Fruit fly (Drosophila melanogaster): ENCODE results near the gene Top3alpha.

Gene Top3alpha

dm6 chr2L:19462898-19463297, 35.1 kb upstream of the Top3alpha start:
- no peak for TF ChIP-seq dsf (GFP tag; optimal IDR thresholded peaks at IDR 0.05; ENCODE audit: borderline replicate concordance)
- TF ChIP-seq sage (GFP tag; optimal IDR thresholded peaks at IDR 0.05) = no peak
- no peak for TF ChIP-seq Hr83 (GFP tag; optimal IDR thresholded peaks at IDR 0.05; ENCODE audit: poor library complexity, severe bottlenecking)
- TF ChIP-seq Dfd (GFP tag; optimal IDR thresholded peaks at IDR 0.05) = no peak
- TF ChIP-seq Myc (optimal IDR thresholded peaks at IDR 0.05) = no peak
- TF ChIP-seq jim (GFP tag; optimal IDR thresholded peaks at IDR 0.05) = no peak
- TF ChIP-seq dl (GFP tag; optimal IDR thresholded peaks at IDR 0.05; ENCODE audit: insufficient read depth in 1 of 2, partially characterized antibody in 2 of 2) = no peak
- TF ChIP-seq Hr78 (GFP tag; optimal IDR thresholded peaks at IDR 0.05) = no peak
- TF ChIP-seq usp (GFP tag; optimal IDR thresholded peaks at IDR 0.05) = no peak
- no peak for TF ChIP-seq ey (GFP tag; optimal IDR thresholded peaks at IDR 0.05)
- no peak for TF ChIP-seq Abd-B (GFP tag; optimal IDR thresholded peaks at IDR 0.05)
- no peak for TF ChIP-seq CG32264 (GFP tag; optimal IDR thresholded peaks at IDR 0.05)
- no peak for TF ChIP-seq foxo (GFP tag; optimal IDR thresholded peaks at IDR 0.05)
- TF ChIP-seq fru (GFP tag; optimal IDR thresholded peaks at IDR 0.05) = no peak
- no peak for TF ChIP-seq Vsx2 (GFP tag; optimal IDR thresholded peaks at IDR 0.05; ENCODE audit: partially characterized antibody)

dm6 chr2L:19463405-19463804, 34.6 kb upstream of the Top3alpha start:
- TF ChIP-seq Hnf4 (GFP tag; optimal IDR thresholded peaks at IDR 0.05) (no peak), sage (GFP tag; optimal IDR thresholded peaks at IDR 0.05) (no peak), Jra (GFP tag; optimal IDR thresholded peaks at IDR 0.05) (no peak), h (GFP tag; optimal IDR thresholded peaks at IDR 0.05) (no peak), rgr (GFP tag; optimal IDR thresholded peaks at IDR 0.05) (no peak), HLH106 (tag; optimal IDR thresholded peaks at IDR 0.05) (no peak), psq (GFP tag; optimal IDR thresholded peaks at IDR 0.05) (no peak), jim (GFP tag; optimal IDR thresholded peaks at IDR 0.05) (no peak), Rel (GFP tag; optimal IDR thresholded peaks at IDR 0.05) (no peak), Rel (tag; optimal IDR thresholded peaks at IDR 0.05) (no peak), Mio (GFP tag; optimal IDR thresholded peaks at IDR 0.05) (no peak), Sp1 (GFP tag; optimal IDR thresholded peaks at IDR 0.05) (no peak), ey (GFP tag; optimal IDR thresholded peaks at IDR 0.05) (no peak), tai (GFP tag; optimal IDR thresholded peaks at IDR 0.05) (no peak), OdsH (GFP tag; optimal IDR thresholded peaks at IDR 0.05) (no peak), N (GFP tag; optimal IDR thresholded peaks at IDR 0.05) (no peak)

dm6 chr2L:19463824-19464317, 34.1 kb upstream of the Top3alpha start, which contains the start of gene tj:
TSS of gene tj (plus strand) at chr2L:19464267.
- no peak for TF ChIP-seq Myc (optimal IDR thresholded peaks at IDR 0.05)
- TF ChIP-seq sv (GFP tag; optimal IDR thresholded peaks at IDR 0.05) = no peak
- no peak for TF ChIP-seq Mio (GFP tag; optimal IDR thresholded peaks at IDR 0.05)
- no peak for TF ChIP-seq Hr78 (GFP tag; optimal IDR thresholded peaks at IDR 0.05)

- no peak for TF ChIP-seq Hnf4 (GFP tag; optimal IDR thresholded peaks at IDR 0.05)
Observed at dm6 chr2L:19469090-19469489, 28.9 kb upstream of the Top3alpha start.

dm6 chr2L:19469751-19470150, 28.2 kb upstream of the Top3alpha start:
- no peak for TF ChIP-seq CrebA (GFP tag; optimal IDR thresholded peaks at IDR 0.05; ENCODE audit: borderline replicate concordance)
- no peak for TF ChIP-seq Abd-B (GFP tag; optimal IDR thresholded peaks at IDR 0.05)
- TF ChIP-seq dl (GFP tag; optimal IDR thresholded peaks at IDR 0.05; ENCODE audit: insufficient read depth in 1 of 2, partially characterized antibody in 2 of 2) = no peak
- TF ChIP-seq sage (GFP tag; optimal IDR thresholded peaks at IDR 0.05) = no peak
- no peak for TF ChIP-seq N (GFP tag; optimal IDR thresholded peaks at IDR 0.05)
- no peak for TF ChIP-seq CG32264 (GFP tag; optimal IDR thresholded peaks at IDR 0.05)
- TF ChIP-seq pan (optimal IDR thresholded peaks at IDR 0.05) = no peak
- TF ChIP-seq tai (GFP tag; optimal IDR thresholded peaks at IDR 0.05) = no peak

- TF ChIP-seq h (GFP tag; optimal IDR thresholded peaks at IDR 0.05) (no peak), Hr83 (GFP tag; optimal IDR thresholded peaks at IDR 0.05; ENCODE audit: poor library complexity, severe bottlenecking) (no peak), foxo (GFP tag; optimal IDR thresholded peaks at IDR 0.05) (no peak), sv (GFP tag; optimal IDR thresholded peaks at IDR 0.05) (no peak), OdsH (GFP tag; optimal IDR thresholded peaks at IDR 0.05) (no peak), Jra (GFP tag; optimal IDR thresholded peaks at IDR 0.05) (no peak), br (GFP tag; optimal IDR thresholded peaks at IDR 0.05) (no peak), CG32264 (GFP tag; optimal IDR thresholded peaks at IDR 0.05) (no peak), sage (GFP tag; optimal IDR thresholded peaks at IDR 0.05) (no peak), rgr (GFP tag; optimal IDR thresholded peaks at IDR 0.05) (no peak), usp (GFP tag; optimal IDR thresholded peaks at IDR 0.05) (no peak)
Observed at dm6 chr2L:19472256-19472655, 25.7 kb upstream of the Top3alpha start.
